Fruit fly (Drosophila melanogaster): Measurements from ENCODE around the gene Zw10.
A peak's percentile ranks its signal among the peaks of the same experiment; 100 is the strongest.

dm6 chrX:2646022-2646761, 42.2 kb downstream of the Zw10 start:
- TF ChIP-seq Dfd (GFP tag; optimal IDR thresholded peaks at IDR 0.05), result peak; percentile 65
- no peak for TF ChIP-seq jim (GFP tag; optimal IDR thresholded peaks at IDR 0.05)
- TF ChIP-seq CG32264 (GFP tag; optimal IDR thresholded peaks at IDR 0.05), result peak; percentile 95
- no peak for TF ChIP-seq lola (GFP tag; optimal IDR thresholded peaks at IDR 0.05)
- TF ChIP-seq h (GFP tag; optimal IDR thresholded peaks at IDR 0.05), result peak; percentile 98
- peak; percentile 63 for TF ChIP-seq CrebA (GFP tag; optimal IDR thresholded peaks at IDR 0.05; ENCODE audit: borderline replicate concordance)
- TF ChIP-seq fru (GFP tag; optimal IDR thresholded peaks at IDR 0.05), result peak; percentile 98

Data from whole organism, wandering third instar larva.